Worm (Caenorhabditis elegans): ENCODE results near the gene fbxa-211.

fbxa-211 gene

ce11 chrV:18168266-18168665 lies 40.9 kb downstream of the fbxa-211 start, which contains the start of gene C14A6.7:
TSS of gene C14A6.7 (minus strand) at chrV:18168366.
- no peak for TF ChIP-seq zag-1 (tag; optimal IDR thresholded peaks at IDR 0.05)
- no peak for TF ChIP-seq lir-3 (tag; optimal IDR thresholded peaks at IDR 0.05; ENCODE audit: poor library complexity)
- TF ChIP-seq ztf-4 (tag; optimal IDR thresholded peaks at IDR 0.05) = no peak
- no peak for TF ChIP-seq F16B12.6 (tag; optimal IDR thresholded peaks at IDR 0.05)
- TF ChIP-seq grh-1 (GFP tag; IDR thresholded peaks at IDR 0.05) = no peak
- TF ChIP-seq xbp-1 (tag; optimal IDR thresholded peaks at IDR 0.05) = no peak
- no peak for TF ChIP-seq ets-5 (GFP tag; IDR thresholded peaks at IDR 0.05)
- TF ChIP-seq efl-3 (GFP tag; optimal IDR thresholded peaks at IDR 0.05) = no peak
- no peak for TF ChIP-seq isw-1 (GFP tag; IDR thresholded peaks at IDR 0.05)
- TF ChIP-seq sox-4 (tag; optimal IDR thresholded peaks at IDR 0.05) = no peak
- no peak for TF ChIP-seq lin-39 (tag; optimal IDR thresholded peaks at IDR 0.05)
- TF ChIP-seq hpl-2 (GFP tag; optimal IDR thresholded peaks at IDR 0.05) = no peak
- no peak for TF ChIP-seq pax-3 (tag; optimal IDR thresholded peaks at IDR 0.05)
- no peak for TF ChIP-seq alr-1 (tag; optimal IDR thresholded peaks at IDR 0.05; ENCODE audit: borderline replicate concordance)
- no peak for TF ChIP-seq ceh-88 (GFP tag; IDR thresholded peaks at IDR 0.05)
- no peak for TF ChIP-seq unc-98 (GFP tag; IDR thresholded peaks at IDR 0.05)

ce11 chrV:18171568-18171967 lies 44.2 kb downstream of the fbxa-211 start, which contains the start of gene C14A6.8:
TSS of gene C14A6.8 (minus strand) at chrV:18171668.
- TF ChIP-seq rnt-1 (tag; optimal IDR thresholded peaks at IDR 0.05) = no peak
- TF ChIP-seq efl-1 (optimal IDR thresholded peaks at IDR 0.05) = no peak
- peak in 1 of 2 experiments; percentile 34 for TF ChIP-seq efl-1 (GFP tag; optimal IDR thresholded peaks at IDR 0.05 in 1 of 2)

Measured in whole organism, L1 larva.